Worm (Caenorhabditis elegans): ENCODE measurements around the gene clec-70.
A peak's percentile ranks its signal among the peaks of the same experiment; 100 is the strongest.

Gene clec-70

DNA sequence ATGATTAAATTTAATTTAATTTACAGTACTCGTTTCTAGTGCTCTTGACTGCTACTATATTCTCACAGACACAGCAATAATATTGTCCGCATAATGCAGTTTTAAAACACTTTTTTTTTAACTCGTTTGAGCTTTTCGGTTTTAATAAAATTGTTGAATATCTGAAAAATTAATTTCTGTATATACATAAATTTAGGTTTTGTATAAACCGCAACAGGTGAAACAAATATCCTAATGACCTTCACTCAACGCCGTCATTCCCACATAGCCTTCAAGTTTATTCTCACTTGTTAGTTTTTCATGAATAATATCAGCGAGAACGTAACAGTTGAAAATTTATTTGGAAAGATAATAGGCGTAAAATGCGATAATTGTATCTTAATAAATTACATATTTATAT is 13.0 kb upstream of the clec-70 start, which contains the start of gene srz-19:
srz-19 (plus strand) TSS at position 301 of the 400 bp plus-strand sequence.
- TF ChIP-seq aha-1 (tag) (no peak), D1046.2 (GFP tag; IDR thresholded peaks at IDR 0.05) (no peak), php-3 (GFP tag; IDR thresholded peaks at IDR 0.05) (no peak), rbr-2 (tag; optimal IDR thresholded peaks at IDR 0.05) (no peak)

DNA sequence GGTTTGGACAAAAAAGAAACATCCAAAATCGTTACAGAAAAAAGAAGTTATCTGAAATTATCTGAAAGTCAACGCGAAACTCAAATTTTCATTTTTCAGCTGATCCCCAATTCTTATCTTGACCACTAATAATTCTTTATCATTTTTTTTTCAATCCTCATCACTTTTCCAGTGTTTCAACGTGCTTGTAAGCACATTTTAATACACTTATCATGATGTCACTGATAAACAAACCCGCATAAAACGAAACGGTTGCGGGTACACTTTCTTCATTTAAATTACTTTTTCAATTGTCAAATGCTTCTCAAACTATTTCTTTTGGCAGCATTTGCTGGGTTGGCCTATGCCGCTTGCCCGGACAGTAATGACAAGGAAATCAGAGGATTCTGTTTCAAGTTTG is 10.6 kb upstream of the clec-70 start, which contains the start of gene clec-67:
clec-67 (plus strand) TSS at position 268 of the 400 bp plus-strand sequence.
- TF ChIP-seq mxl-3 (GFP tag; optimal IDR thresholded peaks at IDR 0.05) (peak; percentile 17), mdl-1 (tag; optimal IDR thresholded peaks at IDR 0.05) (no peak), cey-2 (tag; optimal IDR thresholded peaks at IDR 0.05; ENCODE audit: borderline replicate concordance, insufficient read depth) (no peak), nhr-28 (tag; optimal IDR thresholded peaks at IDR 0.05) (peak; percentile 63), egl-27 (tag; optimal IDR thresholded peaks at IDR 0.05) (no peak), dmd-6 (GFP tag; IDR thresholded peaks at IDR 0.05) (no peak; the same call in 1 of the 2 replicates), Y75B8A.6 (GFP tag; IDR thresholded peaks at IDR 0.05) (no peak), lsy-2 (tag; optimal IDR thresholded peaks at IDR 0.05) (no peak), vab-7 (GFP tag; IDR thresholded peaks at IDR 0.05) (no peak), nhr-237 (tag; optimal IDR thresholded peaks at IDR 0.05) (no peak), mep-1 (tag; optimal IDR thresholded peaks at IDR 0.05) (no peak), daf-16 (GFP tag; optimal IDR thresholded peaks at IDR 0.05) (no peak), daf-16 (tag; optimal IDR thresholded peaks at IDR 0.05) (peak; percentile 57), mdt-29 (GFP tag; IDR thresholded peaks at IDR 0.05) (no peak), set-16 (GFP tag; IDR thresholded peaks at IDR 0.05) (no peak), pqm-1 (tag; optimal IDR thresholded peaks at IDR 0.05) (peak; percentile 78), Y48G9A.11 (GFP tag; IDR thresholded peaks at IDR 0.05) (no peak), hlh-11 (tag; optimal IDR thresholded peaks at IDR 0.05) (peak; percentile 58), nhr-77 (tag; optimal IDR thresholded peaks at IDR 0.05) (peak; percentile 9), jun-1 (tag; optimal IDR thresholded peaks at IDR 0.05) (no peak)

DNA sequence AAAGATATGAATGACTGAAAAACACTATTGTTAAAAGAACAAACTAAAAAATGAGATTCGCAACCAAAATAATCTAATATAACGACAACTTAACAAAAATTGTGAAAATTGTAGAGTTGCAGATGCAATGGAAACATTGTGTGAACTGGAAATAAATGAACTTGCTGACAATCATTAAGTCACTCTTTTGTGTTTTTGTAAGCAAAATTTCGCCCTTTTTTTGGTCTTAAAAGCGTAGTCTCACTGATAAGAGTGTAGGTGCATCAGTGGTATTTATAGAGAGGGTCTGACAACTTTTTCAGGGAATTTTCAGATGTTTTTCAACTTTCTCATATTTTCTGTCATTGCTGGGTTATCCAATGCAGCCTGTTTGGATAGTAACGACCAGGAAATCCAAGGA is 6.4 kb upstream of the clec-70 start, which contains the start of gene clec-68:
clec-68 (plus strand) TSS at position 301 of the 400 bp plus-strand sequence.
- TF ChIP-seq zfp-3 (GFP tag; conservative IDR thresholded peaks at IDR 0.05) (no peak), ama-1 (optimal IDR thresholded peaks at IDR 0.05) (no peak), nhr-28 (tag; optimal IDR thresholded peaks at IDR 0.05) (no peak), aha-1 (tag) (no peak), nhr-6 (tag; optimal IDR thresholded peaks at IDR 0.05) (no peak), ZK337.2 (GFP tag; IDR thresholded peaks at IDR 0.05) (no peak), nhr-41 (GFP tag; IDR thresholded peaks at IDR 0.05) (no peak), mep-1 (tag; optimal IDR thresholded peaks at IDR 0.05) (no peak), lin-15B (tag; optimal IDR thresholded peaks at IDR 0.05) (no peak), lin-38 (GFP tag; IDR thresholded peaks at IDR 0.05) (no peak), cey-2 (tag; optimal IDR thresholded peaks at IDR 0.05; ENCODE audit: borderline replicate concordance, insufficient read depth) (no peak), unc-130 (GFP tag; optimal IDR thresholded peaks at IDR 0.05) (no peak), zip-2 (tag; optimal IDR thresholded peaks at IDR 0.05) (no peak), ceh-82 (tag; optimal IDR thresholded peaks at IDR 0.05) (no peak)

DNA sequence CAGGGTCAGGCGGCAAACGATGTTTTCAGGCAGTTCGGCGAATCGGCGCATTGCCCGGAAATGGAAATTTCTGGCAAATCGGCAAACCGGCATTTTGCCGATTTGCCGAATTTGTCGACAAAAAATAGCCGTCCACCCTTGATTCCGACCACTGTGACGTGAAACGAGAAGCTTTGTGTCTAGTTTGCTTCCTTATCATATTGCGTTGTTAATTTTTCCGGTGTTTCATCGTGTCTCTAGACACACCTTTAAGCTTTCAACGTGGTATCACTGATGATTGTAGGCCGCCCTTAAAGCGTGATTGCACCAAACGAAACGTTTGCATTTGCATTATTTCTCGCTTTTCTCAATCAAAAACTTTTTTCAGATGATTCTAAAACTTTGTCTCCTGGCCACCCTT is 4.6 kb downstream of the clec-70 start, which contains the start of gene clec-71:
clec-71 (plus strand) TSS at position 362 of the 400 bp plus-strand sequence.
- TF ChIP-seq unc-62 (GFP tag; optimal IDR thresholded peaks at IDR 0.05 in 1 of 2) = peak in 1 of 2 experiments; percentile 55
- TF ChIP-seq unc-62 (tag; optimal IDR thresholded peaks at IDR 0.05) = no peak
- no peak for TF ChIP-seq nhr-102 (tag; optimal IDR thresholded peaks at IDR 0.05)
- peak; percentile 57 for TF ChIP-seq aha-1 (tag)
- TF ChIP-seq ZK337.2 (GFP tag; IDR thresholded peaks at IDR 0.05) = no peak
- no peak for TF ChIP-seq lin-38 (GFP tag; IDR thresholded peaks at IDR 0.05)
